Worm (Caenorhabditis elegans) whole organism, young adult: Measurements from ENCODE around the gene hpo-33.

Experiments
- F33H1.4 ChIP-seq: fragments of 200-800 bp; sonication (Bioruptor generic); IDR thresholded peaks from 2 replicates; pipeline ENCODE4 v1.3.6; 2022; ENCODE audit warnings: missing genetic modification reagents, missing genetic modification characterization, missing compliant biosample characterization
- T26A5.8 ChIP-seq: sonication (generic microtip); optimal IDR thresholded peaks from 2 replicates; lab custom pipeline; 2016; ENCODE audit warnings: missing genetic modification characterization, missing compliant biosample characterization
- bed-1 ChIP-seq: fragments of 200-800 bp; sonication (Bioruptor generic); IDR thresholded peaks from 2 replicates; pipeline ENCODE4 v1.3.6; 2022; ENCODE audit warnings: missing genetic modification reagents, missing genetic modification characterization, missing compliant biosample characterization
- dpl-1 ChIP-seq: fragments of 150-350 bp; optimal IDR thresholded peaks from 2 replicates; lab custom pipeline; 2014; ENCODE audit warnings: missing biosample characterization, missing genetic modification reagents, missing genetic modification characterization
- madf-10 ChIP-seq: sonication (generic microtip); optimal IDR thresholded peaks from 2 replicates; lab custom pipeline; 2016; ENCODE audit warnings: mild to moderate bottlenecking, missing genetic modification characterization, missing compliant biosample characterization
- pha-4 ChIP-seq: fragments of 150-350 bp; sonication (generic microtip); optimal IDR thresholded peaks from 2 replicates; lab custom pipeline; 2014; ENCODE audit warnings: missing biosample characterization, missing genetic modification reagents, missing genetic modification characterization
- rec-8 ChIP-seq, 2 experiments: sonication (generic microtip); optimal IDR thresholded peaks; 2 replicates each; lab custom pipeline; 2016; ENCODE audit warnings: mild to moderate bottlenecking in 2 of 2, missing genetic modification characterization in 2 of 2, missing genetic modification reagents in 2 of 2, missing genotype in 2 of 2, missing biosample characterization in 1 of 2, missing compliant biosample characterization in 1 of 2, moderate library complexity in 1 of 2
- snpc-4 ChIP-seq, 5 experiments: fragments of 150-350 bp in 1 of 5; sonication (generic microtip) in 4 of 5; optimal IDR thresholded peaks; 2 replicates each; lab custom pipeline; 2014 to 2018; ENCODE audit warnings: missing genetic modification characterization in 5 of 5, missing biosample characterization in 3 of 5, antibody characterized with exemption in 2 of 5, mild to moderate bottlenecking in 2 of 5, missing compliant biosample characterization in 2 of 5, missing genotype in 2 of 5, moderate library complexity in 2 of 5, missing genetic modification reagents in 1 of 5

ce11 chrV:17035850-17036249 lies 6.5 kb upstream of the hpo-33 start, which contains the start of gene srz-94:
- no peak for TF ChIP-seq snpc-4 (GFP tag; optimal IDR thresholded peaks at IDR 0.05; lab: Kevin White, UChicago)
- TF ChIP-seq snpc-4 (tag; optimal IDR thresholded peaks at IDR 0.05; lab: Kevin White, UChicago): no peak
- TF ChIP-seq madf-10 (tag; lab: Kevin White, UChicago): no peak
- no peak for TF ChIP-seq F33H1.4 (GFP tag; lab: Robert Waterston, UW)
- TF ChIP-seq bed-1: no peak
- no peak for TF ChIP-seq pha-4 (tag; lab: Kevin White, UChicago)
- no peak for TF ChIP-seq rec-8 (tag; optimal IDR thresholded peaks at IDR 0.05; lab: Kevin White, UChicago)
- no peak for TF ChIP-seq T26A5.8
- TF ChIP-seq dpl-1 (GFP tag; lab: Kevin White, UChicago): no peak
